Fruit fly (Drosophila melanogaster) whole organism, adult: ENCODE data around the gene Hs6st.
A peak's percentile ranks its signal among the peaks of the same experiment; 100 is the strongest.

ENCODE experiments used
- CG11617 ChIP-seq: fragments of 200-800 bp; sonication (Bioruptor generic); optimal IDR thresholded peaks from 2 replicates; lab custom pipeline; 2017; ENCODE audit warnings: mild to moderate bottlenecking, missing biosample characterization, missing genetic modification reagents, missing genetic modification characterization
- CG14711 ChIP-seq: fragments of 200-800 bp; sonication (Bioruptor generic); optimal IDR thresholded peaks from 2 replicates; lab custom pipeline; 2018; ENCODE audit warnings: missing biosample characterization, mild to moderate bottlenecking, missing genetic modification characterization, moderate library complexity
- CG1620 ChIP-seq: fragments of 200-800 bp; sonication (Bioruptor generic); optimal IDR thresholded peaks from 2 replicates; lab custom pipeline; 2016; ENCODE audit warnings: missing biosample characterization, missing genetic modification characterization
- CG33017 ChIP-seq: fragments of 200-800 bp; sonication (Bioruptor generic); optimal IDR thresholded peaks from 2 replicates; lab custom pipeline; 2018; ENCODE audit warnings: missing biosample characterization, mild to moderate bottlenecking, missing genetic modification characterization, moderate library complexity
- CG5204 ChIP-seq: fragments of 200-800 bp; sonication (Bioruptor generic); optimal IDR thresholded peaks from 2 replicates; lab custom pipeline; 2016; ENCODE audit warnings: missing biosample characterization, missing genetic modification characterization
- CG7101 ChIP-seq: fragments of 200-800 bp; sonication (Bioruptor generic); optimal IDR thresholded peaks from 2 replicates; lab custom pipeline; 2018; ENCODE audit warnings: missing biosample characterization, mild to moderate bottlenecking, missing genetic modification characterization, moderate library complexity
- Crg-1 ChIP-seq: fragments of 200-800 bp; sonication (Bioruptor generic); optimal IDR thresholded peaks from 2 replicates; lab custom pipeline; 2016; ENCODE audit warnings: missing biosample characterization, missing genetic modification characterization
- bab1 ChIP-seq: fragments of 200-800 bp; sonication (Bioruptor generic); optimal IDR thresholded peaks from 3 replicates; lab custom pipeline; 2019; ENCODE audit warnings: missing biosample characterization, mild to moderate bottlenecking, missing genetic modification characterization, moderate library complexity
- cic ChIP-seq: fragments of 200-800 bp; sonication (Bioruptor generic); optimal IDR thresholded peaks from 2 replicates; lab custom pipeline; 2017; ENCODE audit warnings: missing biosample characterization, mild to moderate bottlenecking, missing genetic modification characterization, moderate library complexity
- cnc ChIP-seq, 2 experiments: fragments of >200 bp; optimal IDR thresholded peaks; 2 replicates each; lab custom pipeline; 2017
- kay ChIP-seq: fragments of 200-800 bp; sonication (Bioruptor generic); peaks from one replicate; lab custom pipeline; 2016; ENCODE audit warnings: missing biosample characterization, missing genetic modification characterization, borderline replicate concordance
- ovo ChIP-seq: fragments of 200-800 bp; sonication (Bioruptor generic); optimal IDR thresholded peaks from 2 replicates; lab custom pipeline; 2016; ENCODE audit warnings: missing biosample characterization, missing genetic modification characterization
- tj ChIP-seq: fragments of 200-800 bp; sonication (Bioruptor generic); optimal IDR thresholded peaks from 3 replicates; lab custom pipeline; 2017; ENCODE audit warnings: missing biosample characterization, mild to moderate bottlenecking, missing genetic modification characterization, moderate library complexity
- toe ChIP-seq: fragments of 200-800 bp; sonication (Bioruptor generic); optimal IDR thresholded peaks from 2 replicates; lab custom pipeline; 2016; ENCODE audit warnings: missing biosample characterization, missing genetic modification characterization

dm6 chr3R:20021152-20021769, 12.9 kb upstream of the Hs6st start, which contains the start of the genes PIG-L and psidin:
- TF ChIP-seq tj (GFP tag; lab: Kevin White, UChicago) (peak; percentile 69), CG1620 (peak; percentile 87), cic (GFP tag; lab: Kevin White, UChicago) (peak; percentile 14), bab1 (GFP tag; lab: Kevin White, UChicago) (peak; percentile 25), CG11617 (GFP tag; lab: Kevin White, UChicago) (peak; percentile 92), toe (GFP tag; lab: Kevin White, UChicago) (peak; percentile 84), Crg-1 (peak; percentile 64), kay (GFP tag; lab: Kevin White, UChicago) (no peak), cnc (optimal IDR thresholded peaks at IDR 0.05; lab: Kevin White, UChicago) (no peak), ovo (peak; percentile 62), CG7101 (tag; lab: Kevin White, UChicago) (peak; percentile 80), CG5204 (peak; percentile 94), CG33017 (tag; lab: Kevin White, UChicago) (peak; percentile 80), CG14711 (tag; lab: Kevin White, UChicago) (peak; percentile 59)
